Worm (Caenorhabditis elegans): ENCODE results near the gene str-175.

Gene str-175

ce11 chrIV:4905645-4906135 is 35.2 kb upstream of the str-175 start, which contains the start of gene T08B6.4:
Gene T08B6.4 (plus strand): TSS chrIV:4905695.
- TF ChIP-seq sma-9 (GFP tag; optimal IDR thresholded peaks at IDR 0.05) (no peak), sma-9 (tag; optimal IDR thresholded peaks at IDR 0.05) (no peak), peb-1 (tag; optimal IDR thresholded peaks at IDR 0.05) (no peak), nhr-23 (tag; optimal IDR thresholded peaks at IDR 0.05) (no peak), skn-1 (tag; optimal IDR thresholded peaks at IDR 0.05) (no peak), ztf-11 (tag; optimal IDR thresholded peaks at IDR 0.05) (no peak), mab-5 (tag; optimal IDR thresholded peaks at IDR 0.05) (no peak), nhr-21 (tag; optimal IDR thresholded peaks at IDR 0.05) (no peak), ztf-1 (GFP tag; conservative IDR thresholded peaks at IDR 0.05) (no peak), snpc-4 (tag; optimal IDR thresholded peaks at IDR 0.05) (no peak), nhr-129 (tag; optimal IDR thresholded peaks at IDR 0.05) (no peak), nhr-25 (tag; optimal IDR thresholded peaks at IDR 0.05) (no peak), nhr-12 (tag; optimal IDR thresholded peaks at IDR 0.05) (no peak), F13H6.1 (tag; optimal IDR thresholded peaks at IDR 0.05) (no peak), nhr-6 (tag; optimal IDR thresholded peaks at IDR 0.05) (no peak)

- no peak for TF ChIP-seq Y55F3AM.14 (GFP tag; optimal IDR thresholded peaks at IDR 0.05)
- no peak for TF ChIP-seq blmp-1 (tag; optimal IDR thresholded peaks at IDR 0.05; ENCODE audit: insufficient read depth)
- no peak for TF ChIP-seq R02D3.7 (tag; optimal IDR thresholded peaks at IDR 0.05)
- no peak for TF ChIP-seq aly-2 (tag; optimal IDR thresholded peaks at IDR 0.05)
Measured at ce11 chrIV:4903961-4904360, 33.5 kb upstream of the str-175 start, which contains the start of gene str-161. Gene str-161 (minus strand): TSS chrIV:4904061.

ce11 chrIV:4890543-4890942 is 20.1 kb upstream of the str-175 start, which contains the start of gene T08B6.9:
Gene T08B6.9 (plus strand): TSS chrIV:4890843.
- TF ChIP-seq blmp-1 (tag; optimal IDR thresholded peaks at IDR 0.05; ENCODE audit: insufficient read depth) (no peak), nhr-23 (tag; optimal IDR thresholded peaks at IDR 0.05) (no peak), ztf-1 (GFP tag; conservative IDR thresholded peaks at IDR 0.05) (no peak), fos-1 (tag; optimal IDR thresholded peaks at IDR 0.05) (no peak), ztf-11 (tag; optimal IDR thresholded peaks at IDR 0.05) (no peak), peb-1 (tag; optimal IDR thresholded peaks at IDR 0.05) (no peak), nhr-25 (tag; optimal IDR thresholded peaks at IDR 0.05) (no peak), lin-13 (GFP tag; optimal IDR thresholded peaks at IDR 0.05) (no peak), nhr-21 (tag; optimal IDR thresholded peaks at IDR 0.05) (no peak), nhr-6 (tag; optimal IDR thresholded peaks at IDR 0.05) (no peak), alr-1 (tag; optimal IDR thresholded peaks at IDR 0.05) (no peak), ama-1 (optimal IDR thresholded peaks at IDR 0.05) (no peak), aly-2 (tag; optimal IDR thresholded peaks at IDR 0.05) (no peak), skn-1 (tag; optimal IDR thresholded peaks at IDR 0.05) (no peak), nhr-11 (tag; optimal IDR thresholded peaks at IDR 0.05) (no peak)

ce11 chrIV:4889613-4890012 is 19.2 kb upstream of the str-175 start, which contains the start of gene sgnh-1:
Gene sgnh-1 (plus strand): TSS chrIV:4889913.
- TF ChIP-seq lin-13 (GFP tag; optimal IDR thresholded peaks at IDR 0.05) = no peak
- no peak for TF ChIP-seq ceh-16 (tag; optimal IDR thresholded peaks at IDR 0.05)
- no peak for TF ChIP-seq skn-1 (tag; optimal IDR thresholded peaks at IDR 0.05)
- TF ChIP-seq aly-2 (tag; optimal IDR thresholded peaks at IDR 0.05) = no peak

ce11 chrIV:4887258-4887657 is 16.8 kb upstream of the str-175 start, which contains the start of gene T08B6.1:
Gene T08B6.1 (minus strand): TSS chrIV:4887358.
- no peak for TF ChIP-seq C34F6.9 (tag; optimal IDR thresholded peaks at IDR 0.05)
- no peak for TF ChIP-seq mab-5 (tag; optimal IDR thresholded peaks at IDR 0.05)
- no peak for TF ChIP-seq unc-39 (tag; optimal IDR thresholded peaks at IDR 0.05)
- TF ChIP-seq peb-1 (tag; optimal IDR thresholded peaks at IDR 0.05) = no peak
- no peak for TF ChIP-seq R02D3.7 (tag; optimal IDR thresholded peaks at IDR 0.05)
- TF ChIP-seq aly-2 (tag; optimal IDR thresholded peaks at IDR 0.05) = no peak

ce11 chrIV:4885435-4885834 is 15.0 kb upstream of the str-175 start:
- TF ChIP-seq crh-2 (tag; optimal IDR thresholded peaks at IDR 0.05) = no peak

ce11 chrIV:4883984-4884383 is 13.5 kb upstream of the str-175 start, which contains the start of gene str-166:
Gene str-166 (plus strand): TSS chrIV:4884284.
- TF ChIP-seq R02D3.7 (tag; optimal IDR thresholded peaks at IDR 0.05) = no peak
- TF ChIP-seq unc-39 (tag; optimal IDR thresholded peaks at IDR 0.05) = no peak
- no peak for TF ChIP-seq nhr-6 (tag; optimal IDR thresholded peaks at IDR 0.05)
- TF ChIP-seq unc-62 (GFP tag; optimal IDR thresholded peaks at IDR 0.05) = no peak
- no peak for TF ChIP-seq zag-1 (tag; optimal IDR thresholded peaks at IDR 0.05)
- no peak for TF ChIP-seq nhr-21 (tag; optimal IDR thresholded peaks at IDR 0.05)
